Worm (Caenorhabditis elegans) whole organism, late embryonic: ENCODE measurements around the gene rsef-1.
A peak's percentile ranks its signal among the peaks of the same experiment; 100 is the strongest.

ENCODE experiments used
- C38D4.7 ChIP-seq: fragments of 200-800 bp; sonication (Bioruptor generic); optimal IDR thresholded peaks from 2 replicates; lab custom pipeline; 2018; ENCODE audit warnings: mild to moderate bottlenecking, missing genetic modification characterization, moderate library complexity, missing compliant biosample characterization
- F13H6.1 ChIP-seq: sonication (generic microtip); optimal IDR thresholded peaks from 2 replicates; lab custom pipeline; 2016; ENCODE audit warnings: missing genetic modification characterization, missing compliant biosample characterization
- K02D7.2 ChIP-seq: sonication (generic microtip); optimal IDR thresholded peaks from 2 replicates; lab custom pipeline; 2017; ENCODE audit warnings: mild to moderate bottlenecking, missing genetic modification characterization, missing compliant biosample characterization
- Y22D7AL.16 ChIP-seq: sonication (generic microtip); optimal IDR thresholded peaks from 2 replicates; lab custom pipeline; 2016; ENCODE audit warnings: missing genetic modification characterization, missing compliant biosample characterization
- ceh-14 ChIP-seq: sonication (generic microtip); optimal IDR thresholded peaks from 2 replicates; lab custom pipeline; 2016; ENCODE audit warnings: missing genotype, missing genetic modification characterization, missing compliant biosample characterization
- ceh-18 ChIP-seq: sonication (generic microtip); optimal IDR thresholded peaks from 2 replicates; lab custom pipeline; 2016; ENCODE audit warnings: missing genetic modification characterization, missing compliant biosample characterization
- ceh-19 ChIP-seq: fragments of 200-800 bp; sonication (Bioruptor generic); optimal IDR thresholded peaks from 2 replicates; lab custom pipeline; 2018; ENCODE audit warnings: mild to moderate bottlenecking, missing genetic modification characterization, missing compliant biosample characterization
- ceh-2 ChIP-seq: sonication (generic microtip); optimal IDR thresholded peaks from 2 replicates; lab custom pipeline; 2016; ENCODE audit warnings: missing genotype, missing genetic modification characterization, missing compliant biosample characterization
- ceh-30 ChIP-seq: fragments of 150-350 bp; optimal IDR thresholded peaks from 2 replicates; lab custom pipeline; 2014; ENCODE audit warnings: missing biosample characterization, missing genetic modification characterization
- ceh-31 ChIP-seq: sonication (generic microtip); optimal IDR thresholded peaks from 2 replicates; lab custom pipeline; 2016; ENCODE audit warnings: missing genetic modification characterization, missing compliant biosample characterization
- ceh-34 ChIP-seq: sonication (generic microtip); optimal IDR thresholded peaks from 2 replicates; lab custom pipeline; 2016; ENCODE audit warnings: mild to moderate bottlenecking, missing genetic modification characterization, missing compliant biosample characterization
- ceh-48 ChIP-seq: sonication (generic microtip); optimal IDR thresholded peaks from 2 replicates; lab custom pipeline; 2016; ENCODE audit warnings: missing genetic modification characterization, inconsistent platforms, missing compliant biosample characterization
- ceh-9 ChIP-seq: sonication (generic microtip); optimal IDR thresholded peaks from 2 replicates; lab custom pipeline; 2016; ENCODE audit warnings: mild to moderate bottlenecking, missing genetic modification characterization, inconsistent platforms, missing compliant biosample characterization
- che-1 ChIP-seq: sonication (generic microtip); optimal IDR thresholded peaks from 2 replicates; lab custom pipeline; 2016; ENCODE audit warnings: mild to moderate bottlenecking, missing genetic modification characterization, missing compliant biosample characterization
- dmd-4 ChIP-seq: sonication (generic microtip); optimal IDR thresholded peaks from 2 replicates; lab custom pipeline; 2016; ENCODE audit warnings: borderline replicate concordance, missing genetic modification characterization, missing compliant biosample characterization
- dve-1 ChIP-seq: sonication (generic microtip); optimal IDR thresholded peaks from 2 replicates; lab custom pipeline; 2017; ENCODE audit warnings: antibody characterized with exemption, mild to moderate bottlenecking, missing genetic modification characterization, missing compliant biosample characterization
- elt-2 ChIP-seq: sonication (generic microtip); optimal IDR thresholded peaks from 2 replicates; lab custom pipeline; 2016; ENCODE audit warnings: missing genetic modification reagents, missing genetic modification characterization, missing compliant biosample characterization
- ets-4 ChIP-seq: sonication (generic microtip); optimal IDR thresholded peaks from 2 replicates; lab custom pipeline; 2016; ENCODE audit warnings: missing genetic modification characterization, missing compliant biosample characterization
- fkh-6 ChIP-seq: sonication (generic microtip); optimal IDR thresholded peaks from 2 replicates; lab custom pipeline; 2016; ENCODE audit warnings: missing genetic modification characterization, missing compliant biosample characterization
- hlh-30 ChIP-seq: sonication (generic microtip); optimal IDR thresholded peaks from 2 replicates; lab custom pipeline; 2017; ENCODE audit warnings: antibody characterized with exemption, missing genetic modification characterization, missing compliant biosample characterization; ENCODE audit not compliant: insufficient read depth
- lim-6 ChIP-seq: sonication (generic microtip); optimal IDR thresholded peaks from 2 replicates; lab custom pipeline; 2016; ENCODE audit warnings: missing genetic modification characterization, missing compliant biosample characterization
- lin-11 ChIP-seq: fragments of 200-800 bp; sonication (Bioruptor generic); optimal IDR thresholded peaks from 2 replicates; lab custom pipeline; 2018; ENCODE audit warnings: mild to moderate bottlenecking, missing genetic modification characterization, missing compliant biosample characterization
- madf-2 ChIP-seq: sonication (generic microtip); optimal IDR thresholded peaks from 2 replicates; lab custom pipeline; 2017; ENCODE audit warnings: missing genetic modification characterization, missing compliant biosample characterization
- nhr-11 ChIP-seq: fragments of 150-350 bp; optimal IDR thresholded peaks from 2 replicates; lab custom pipeline; 2014; ENCODE audit warnings: missing biosample characterization, missing genetic modification characterization
- pag-3 ChIP-seq: sonication (generic microtip); optimal IDR thresholded peaks from 2 replicates; lab custom pipeline; 2016; ENCODE audit warnings: missing compliant biosample characterization, missing genetic modification characterization, borderline replicate concordance
- pax-1 ChIP-seq: fragments of 150-350 bp; optimal IDR thresholded peaks from 2 replicates; lab custom pipeline; 2014; ENCODE audit warnings: missing biosample characterization, missing genetic modification characterization
- pha-2 ChIP-seq: sonication (generic microtip); optimal IDR thresholded peaks from 2 replicates; lab custom pipeline; 2017; ENCODE audit warnings: mild to moderate bottlenecking, missing genetic modification characterization, missing compliant biosample characterization
- pros-1 ChIP-seq: fragments of 150-350 bp; optimal IDR thresholded peaks from 2 replicates; lab custom pipeline; 2014; ENCODE audit warnings: missing biosample characterization, missing genetic modification reagents, missing genetic modification characterization
- ref-2 ChIP-seq: sonication (generic microtip); optimal IDR thresholded peaks from 2 replicates; lab custom pipeline; 2016; ENCODE audit warnings: missing genetic modification characterization, missing compliant biosample characterization
- rnt-1 ChIP-seq: sonication (generic microtip); optimal IDR thresholded peaks from 2 replicates; lab custom pipeline; 2016; ENCODE audit warnings: missing genetic modification characterization, missing compliant biosample characterization
- sdc-2 ChIP-seq: sonication (generic microtip); optimal IDR thresholded peaks from 2 replicates; lab custom pipeline; 2016; ENCODE audit warnings: missing genotype, missing genetic modification characterization, missing compliant biosample characterization
- sox-2 ChIP-seq: fragments of 200-800 bp; sonication (Bioruptor generic); IDR thresholded peaks from 2 replicates; pipeline ENCODE4 v1.3.6; 2022; ENCODE audit warnings: missing genetic modification reagents, missing genetic modification characterization, missing compliant biosample characterization
- sox-4 ChIP-seq: sonication (generic microtip); optimal IDR thresholded peaks from 2 replicates; lab custom pipeline; 2017; ENCODE audit warnings: mild to moderate bottlenecking, missing genetic modification characterization, inconsistent platforms, missing compliant biosample characterization
- syd-9 ChIP-seq: sonication (generic microtip); optimal IDR thresholded peaks from 2 replicates; lab custom pipeline; 2016; ENCODE audit warnings: mild to moderate bottlenecking, missing genetic modification characterization, moderate library complexity, missing compliant biosample characterization
- tbx-2 ChIP-seq: sonication (generic microtip); optimal IDR thresholded peaks from 2 replicates; lab custom pipeline; 2016; ENCODE audit warnings: missing genetic modification characterization, missing compliant biosample characterization
- unc-3 ChIP-seq, 2 experiments: fragments of 200-800 bp in 1 of 2; sonication (Bioruptor generic) in 1 of 2; sonication (generic microtip) in 1 of 2; conservative IDR thresholded peaks in 1 of 2; optimal IDR thresholded peaks in 1 of 2; 2 replicates each; pipeline versions ENCODE4 v1.3.6 to Lab custom; 2016 to 2022; ENCODE audit warnings: missing compliant biosample characterization in 2 of 2, missing genetic modification characterization in 2 of 2, missing genetic modification reagents in 1 of 2
- unc-42 ChIP-seq: sonication (generic microtip); optimal IDR thresholded peaks from 2 replicates; lab custom pipeline; 2016; ENCODE audit warnings: missing genotype, missing genetic modification characterization, missing compliant biosample characterization
- unc-55 ChIP-seq: sonication (generic microtip); optimal IDR thresholded peaks from 2 replicates; lab custom pipeline; 2017; ENCODE audit warnings: missing biosample characterization, missing genetic modification reagents, missing genetic modification characterization
- unc-86 ChIP-seq: sonication (generic microtip); optimal IDR thresholded peaks from 2 replicates; lab custom pipeline; 2016; ENCODE audit warnings: missing genetic modification characterization, missing compliant biosample characterization
- zip-5 ChIP-seq: sonication (generic microtip); optimal IDR thresholded peaks from 2 replicates; lab custom pipeline; 2016; ENCODE audit warnings: missing genetic modification characterization, missing compliant biosample characterization
- ztf-16 ChIP-seq: sonication (generic microtip); optimal IDR thresholded peaks from 2 replicates; lab custom pipeline; 2017; ENCODE audit warnings: missing genetic modification characterization, missing compliant biosample characterization

rsef-1 gene

ce11 chrX:3099832-3100231 is 40.6 kb upstream of the rsef-1 start, which contains the start of gene sec-3 (continued):
- TF ChIP-seq C38D4.7 (peak; percentile 48), zip-5 (tag; lab: Kevin White, UChicago) (no peak), unc-86 (tag; lab: Kevin White, UChicago) (peak; percentile 47), pag-3 (no peak), ceh-2 (tag; lab: Kevin White, UChicago) (peak; percentile 31), hlh-30 (no peak), unc-55 (GFP tag; lab: Kevin White, UChicago) (peak; percentile 7), ceh-18 (tag; lab: Kevin White, UChicago) (peak; percentile 67), ceh-19 (GFP tag; lab: Kevin White, UChicago) (peak; percentile 69), dmd-4 (tag; lab: Kevin White, UChicago) (peak; percentile 21), sox-4 (tag; lab: Kevin White, UChicago) (peak; percentile 21), ztf-16 (tag; lab: Kevin White, UChicago) (peak; percentile 68), F13H6.1 (tag; lab: Kevin White, UChicago) (no peak), sox-2 (peak; percentile 42; the same call in 1 of the 2 replicates), ceh-30 (tag; lab: Kevin White, UChicago) (peak; percentile 41), lim-6 (tag; lab: Kevin White, UChicago) (no peak), sdc-2 (tag; lab: Kevin White, UChicago) (peak; percentile 77), ceh-9 (tag; lab: Kevin White, UChicago) (no peak), syd-9 (tag; lab: Kevin White, UChicago) (peak; percentile 28), fkh-6 (tag; lab: Kevin White, UChicago) (peak; percentile 6), ceh-31 (peak; percentile 79), pha-2 (tag; lab: Kevin White, UChicago) (peak; percentile 42), ets-4 (tag; lab: Kevin White, UChicago) (peak; percentile 27), ceh-34 (peak; percentile 76), elt-2 (tag; lab: Kevin White, UChicago) (peak; percentile 63), ceh-14 (tag; lab: Kevin White, UChicago) (peak; percentile 53), che-1 (tag; lab: Kevin White, UChicago) (peak; percentile 36), ceh-48 (peak; percentile 12), tbx-2 (tag; lab: Kevin White, UChicago) (peak; percentile 77), ref-2 (tag; lab: Kevin White, UChicago) (peak; percentile 65), unc-3 (GFP tag; conservative IDR thresholded peaks at IDR 0.05; lab: Robert Waterston, UW) (no peak), unc-3 (tag; optimal IDR thresholded peaks at IDR 0.05; lab: Kevin White, UChicago) (peak; percentile 38), lin-11 (peak; percentile 51), rnt-1 (tag; lab: Kevin White, UChicago) (peak; percentile 43), dve-1 (tag; lab: Kevin White, UChicago) (peak; percentile 29)
- TF ChIP-seq, all 69 proteins: peak for 37

- TF ChIP-seq madf-2 (tag; lab: Kevin White, UChicago) (no peak), ceh-2 (tag; lab: Kevin White, UChicago) (no peak), Y22D7AL.16 (no peak), ceh-9 (tag; lab: Kevin White, UChicago) (no peak), K02D7.2 (tag; lab: Kevin White, UChicago) (no peak), pros-1 (tag; lab: Kevin White, UChicago) (no peak), che-1 (tag; lab: Kevin White, UChicago) (no peak), nhr-11 (tag; lab: Kevin White, UChicago) (no peak), unc-42 (tag; lab: Kevin White, UChicago) (no peak), pax-1 (no peak), ets-4 (tag; lab: Kevin White, UChicago) (no peak)
These were observed 35.1 kb upstream of the rsef-1 start, which contains the start of gene wrt-2 for ce11 chrX:3094304-3094703. Gene wrt-2 (minus strand): TSS chrX:3094349.
